Fruit fly (Drosophila melanogaster): ENCODE measurements around the gene snsl.

snsl gene

DNA sequence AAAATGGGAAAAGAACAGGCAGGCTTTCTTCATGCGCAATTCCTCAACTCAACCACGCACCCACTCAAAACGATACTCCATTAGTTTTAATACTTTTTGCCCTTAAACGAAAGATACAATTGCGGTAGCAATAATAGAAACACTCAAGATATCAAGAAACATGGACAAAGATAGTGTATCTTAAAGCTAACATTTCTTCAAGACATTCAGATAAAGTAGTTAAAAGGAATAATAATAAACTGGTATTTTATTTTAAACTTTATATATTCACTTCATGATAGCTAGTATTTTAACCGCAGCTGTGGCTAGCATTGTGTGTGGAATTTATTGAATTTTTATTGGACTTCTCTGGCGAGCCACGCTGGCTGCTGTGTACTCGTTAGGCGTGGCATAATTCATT lies 50.4 kb downstream of the snsl start (continued):
- no peak for TF ChIP-seq exex (tag; optimal IDR thresholded peaks at IDR 0.05)
- peak; percentile 62 for TF ChIP-seq Hand (GFP tag; optimal IDR thresholded peaks at IDR 0.05)
- TF ChIP-seq tup (GFP tag; optimal IDR thresholded peaks at IDR 0.05), result no peak
- peak; percentile 48 for TF ChIP-seq sd (tag; optimal IDR thresholded peaks at IDR 0.05)
- TF ChIP-seq insv (GFP tag; optimal IDR thresholded peaks at IDR 0.05), result no peak
- no peak for TF ChIP-seq CG11093 (GFP tag; IDR thresholded peaks at IDR 0.05)
- TF ChIP-seq lov (optimal IDR thresholded peaks at IDR 0.05), result no peak
- no peak for TF ChIP-seq lov (GFP tag; IDR thresholded peaks at IDR 0.05)
- no peak for TF ChIP-seq Drgx (GFP tag; IDR thresholded peaks at IDR 0.05)
- no peak for TF ChIP-seq Doc3 (GFP tag; IDR thresholded peaks at IDR 0.05; ENCODE audit: partially characterized antibody)
- TF ChIP-seq CG12659 (GFP tag; optimal IDR thresholded peaks at IDR 0.05), result peak; percentile 48
- no peak for TF ChIP-seq HLH54F (GFP tag; optimal IDR thresholded peaks at IDR 0.05)
- peak; percentile 81 for TF ChIP-seq Xrp1 (GFP tag; IDR thresholded peaks at IDR 0.05)
- TF ChIP-seq Kr (GFP tag; optimal IDR thresholded peaks at IDR 0.05), result no peak
- no peak for TF ChIP-seq Nf-YC (tag; optimal IDR thresholded peaks at IDR 0.05)
- peak; percentile 78 for TF ChIP-seq CG7839 (tag; optimal IDR thresholded peaks at IDR 0.05)
- TF ChIP-seq p53 (GFP tag; optimal IDR thresholded peaks at IDR 0.05), result no peak
- peak; percentile 53 for TF ChIP-seq CG12769 (tag; optimal IDR thresholded peaks at IDR 0.05)
- TF ChIP-seq CoRest (tag; optimal IDR thresholded peaks at IDR 0.05), result peak; percentile 57
- peak; percentile 56 for TF ChIP-seq onecut (GFP tag; IDR thresholded peaks at IDR 0.05)
- TF ChIP-seq bbx (GFP tag; IDR thresholded peaks at IDR 0.05; ENCODE audit: partially characterized antibody), result no peak
- no peak for TF ChIP-seq kay (GFP tag; optimal IDR thresholded peaks at IDR 0.05)
- no peak for TF ChIP-seq ftz-f1 (GFP tag; optimal IDR thresholded peaks at IDR 0.05)
- TF ChIP-seq Deaf1 (tag; optimal IDR thresholded peaks at IDR 0.05), result peak; percentile 12

- peak; percentile 15 for TF ChIP-seq Blimp-1 (GFP tag; optimal IDR thresholded peaks at IDR 0.05)
- TF ChIP-seq az2 (GFP tag; optimal IDR thresholded peaks at IDR 0.05), result peak; percentile 2
- no peak for TF ChIP-seq hb (GFP tag; IDR thresholded peaks at IDR 0.05; ENCODE audit: partially characterized antibody)
- TF ChIP-seq CG12071 (GFP tag; optimal IDR thresholded peaks at IDR 0.05), result no peak
- peak; percentile 46 for TF ChIP-seq CG18599 (GFP tag; optimal IDR thresholded peaks at IDR 0.05)
- TF ChIP-seq Oli (tag; optimal IDR thresholded peaks at IDR 0.05), result peak; percentile 6
- no peak for TF ChIP-seq Taf1 (GFP tag; IDR thresholded peaks at IDR 0.05)
- no peak for TF ChIP-seq Stat92E (GFP tag; optimal IDR thresholded peaks at IDR 0.05)
- TF ChIP-seq Dip2 (GFP tag; IDR thresholded peaks at IDR 0.05), result no peak
- no peak for TF ChIP-seq bab2 (GFP tag; optimal IDR thresholded peaks at IDR 0.05)
- peak; percentile 30 for TF ChIP-seq CG11504 (tag; optimal IDR thresholded peaks at IDR 0.05)
- peak; percentile 31 for TF ChIP-seq CG2678 (tag; optimal IDR thresholded peaks at IDR 0.05)
- peak; percentile 10 for TF ChIP-seq CG17359 (tag; optimal IDR thresholded peaks at IDR 0.05)
- TF ChIP-seq kah (GFP tag; optimal IDR thresholded peaks at IDR 0.05), result no peak
- TF ChIP-seq MTF-1 (GFP tag; optimal IDR thresholded peaks at IDR 0.05; ENCODE audit: borderline replicate concordance), result no peak
- TF ChIP-seq CG6689 (GFP tag; IDR thresholded peaks at IDR 0.05), result 0 out of 2 replicates have a peak, but pooled peaks have one; percentile 21
- TF ChIP-seq Hr51 (GFP tag; optimal IDR thresholded peaks at IDR 0.05), result peak in 1 of 2 experiments; percentile 23
- TF ChIP-seq Ssrp (tag; optimal IDR thresholded peaks at IDR 0.05), result no peak
- no peak for TF ChIP-seq CG5953 (GFP tag; IDR thresholded peaks at IDR 0.05)
- peak; percentile 17; the same call in 1 of the 2 replicates for TF ChIP-seq Xrp1 (GFP tag; IDR thresholded peaks at IDR 0.05)
- TF ChIP-seq stwl (tag; optimal IDR thresholded peaks at IDR 0.05), result no peak
- peak; percentile 4 for TF ChIP-seq Fer1 (GFP tag; optimal IDR thresholded peaks at IDR 0.05)
- TF ChIP-seq CG14710 (tag; optimal IDR thresholded peaks at IDR 0.05), result no peak
- peak; percentile 41 for TF ChIP-seq sens (GFP tag)
- TF ChIP-seq CG4282 (GFP tag; optimal IDR thresholded peaks at IDR 0.05), result no peak
- peak; percentile 10 for TF ChIP-seq Myb (GFP tag; optimal IDR thresholded peaks at IDR 0.05)
- peak; percentile 77 for TF ChIP-seq D19B (GFP tag; optimal IDR thresholded peaks at IDR 0.05)
These were observed 51.7 kb downstream of the snsl start for dm6 chr2L:4854822-4855221.

Measured in whole organism, embryonic.